Worm (Caenorhabditis elegans) whole organism, L1 larva: ENCODE results near the gene F26G1.11.

Experiments
- ama-1 ChIP-seq: fragments of 150-350 bp; optimal IDR thresholded peaks from 2 replicates; lab custom pipeline; 2014
- blmp-1 ChIP-seq: fragments of 150-350 bp; optimal IDR thresholded peaks from 2 replicates; lab custom pipeline; 2014; ENCODE audit warnings: missing biosample characterization, missing genetic modification characterization
- dpl-1 ChIP-seq, 3 experiments: fragments of 150-350 bp in 2 of 3; sonication (generic microtip) in 1 of 3; optimal IDR thresholded peaks; 2 replicates each; lab custom pipeline; 2014 to 2017; ENCODE audit warnings: missing biosample characterization in 3 of 3, missing genetic modification characterization in 3 of 3, missing genetic modification reagents in 3 of 3
- dsc-1 ChIP-seq: sonication (generic microtip); optimal IDR thresholded peaks from 2 replicates; lab custom pipeline; 2016; ENCODE audit warnings: mild to moderate bottlenecking, missing genetic modification characterization, missing compliant biosample characterization
- efl-1 ChIP-seq, 4 experiments: fragments of 150-350 bp; optimal IDR thresholded peaks in 3 of 4; peaks in 1 of 4; 1 replicate in 1 of 4; 2 replicates in 3 of 4; lab custom pipeline; 2014; ENCODE audit warnings: missing biosample characterization in 2 of 4, missing genetic modification characterization in 2 of 4, missing genetic modification reagents in 2 of 4
- elt-2 ChIP-seq: sonication (generic microtip); optimal IDR thresholded peaks from 2 replicates; lab custom pipeline; 2016; ENCODE audit warnings: missing genetic modification characterization, mild to moderate bottlenecking, inconsistent platforms, missing compliant biosample characterization, missing genetic modification reagents
- elt-3 ChIP-seq, 6 experiments: fragments of 150-350 bp in 1 of 6; sonication (generic microtip); optimal IDR thresholded peaks; 2 replicates each; lab custom pipeline; 2017 to 2018; ENCODE audit warnings: missing biosample characterization in 6 of 6, missing genetic modification characterization in 6 of 6, inconsistent platforms in 1 of 6
- fkh-8 ChIP-seq: sonication (generic microtip); optimal IDR thresholded peaks from 2 replicates; lab custom pipeline; 2016; ENCODE audit warnings: mild to moderate bottlenecking, missing genetic modification characterization, missing compliant biosample characterization
- jun-1 ChIP-seq: fragments of 150-350 bp; optimal IDR thresholded peaks from 2 replicates; lab custom pipeline; 2014; ENCODE audit warnings: missing biosample characterization, missing genetic modification reagents, missing genetic modification characterization
- nhr-11 ChIP-seq: fragments of 150-350 bp; optimal IDR thresholded peaks from 2 replicates; lab custom pipeline; 2014; ENCODE audit warnings: missing biosample characterization, missing genetic modification characterization
- nhr-12 ChIP-seq: sonication (generic microtip); optimal IDR thresholded peaks from 2 replicates; lab custom pipeline; 2017; ENCODE audit warnings: missing biosample characterization, missing genetic modification characterization
- nhr-19 ChIP-seq: fragments of 200-800 bp; sonication (Bioruptor generic); conservative IDR thresholded peaks from 2 replicates; pipeline ENCODE4 v1.3.6; 2022; ENCODE audit warnings: missing genetic modification characterization, missing compliant biosample characterization
- unc-130 ChIP-seq: fragments of 150-350 bp; optimal IDR thresholded peaks from 2 replicates; lab custom pipeline; 2017; ENCODE audit warnings: missing biosample characterization, missing genetic modification characterization, inconsistent platforms

ce11 chrII:4775802-4776201 is 1.1 kb upstream of the F26G1.11 start:
- TF ChIP-seq nhr-11 (tag; lab: Kevin White, UChicago) (no peak), efl-1 (optimal IDR thresholded peaks at IDR 0.05; lab: Kevin White, UChicago) (no peak), efl-1 (GFP tag; optimal IDR thresholded peaks at IDR 0.05 in 1 of 2; lab: Kevin White, UChicago) (no peak), elt-3 (tag; optimal IDR thresholded peaks at IDR 0.05; lab: Kevin White, UChicago) (no peak), unc-130 (tag; lab: Kevin White, UChicago) (no peak), nhr-12 (tag; lab: Kevin White, UChicago) (no peak), fkh-8 (tag; lab: Kevin White, UChicago) (no peak), jun-1 (tag; lab: Kevin White, UChicago) (no peak), nhr-19 (GFP tag; lab: Robert Waterston, UW) (no peak), elt-2 (tag; lab: Kevin White, UChicago) (no peak), dpl-1 (GFP tag; optimal IDR thresholded peaks at IDR 0.05; lab: Kevin White, UChicago) (no peak), ama-1 (lab: Kevin White, UChicago) (no peak), blmp-1 (tag; lab: Kevin White, UChicago) (no peak), dsc-1 (tag; lab: Kevin White, UChicago) (no peak)
